Fruit fly (Drosophila melanogaster) whole organism, embryonic: ENCODE measurements around the gene nSMase.

ENCODE experiments used
- Bdp1 ChIP-seq: fragments of 200-800 bp; sonication (Bioruptor generic); optimal IDR thresholded peaks from 3 replicates; lab custom pipeline; 2016; ENCODE audit warnings: missing biosample characterization, missing genetic modification characterization
- C15 ChIP-seq: fragments of 200-800 bp; sonication (Bioruptor generic); IDR thresholded peaks from 3 replicates; pipeline ENCODE4 v1.3.6; 2022; ENCODE audit warnings: missing biosample characterization, missing genetic modification characterization
- CG10267 ChIP-seq: fragments of 200-800 bp; sonication (Bioruptor generic); optimal IDR thresholded peaks from 2 replicates; lab custom pipeline; 2018; ENCODE audit warnings: missing biosample characterization, mild to moderate bottlenecking, missing genetic modification characterization, moderate library complexity
- CG10366 ChIP-seq: fragments of 200-800 bp; sonication (Bioruptor generic); IDR thresholded peaks from 2 replicates; pipeline ENCODE4 v1.3.6; 2022; ENCODE audit warnings: missing biosample characterization, missing genetic modification characterization
- CG12155 ChIP-seq: fragments of 200-800 bp; sonication (Bioruptor generic); optimal IDR thresholded peaks from 3 replicates; lab custom pipeline; 2016; ENCODE audit warnings: missing biosample characterization, missing genetic modification characterization
- CG13123 ChIP-seq: fragments of 200-800 bp; sonication (Bioruptor generic); optimal IDR thresholded peaks from 2 replicates; lab custom pipeline; 2016; ENCODE audit warnings: missing biosample characterization, missing genetic modification characterization
- CG15011 ChIP-seq: fragments of 200-800 bp; sonication (Bioruptor generic); optimal IDR thresholded peaks from 3 replicates; lab custom pipeline; 2018; ENCODE audit warnings: missing biosample characterization, mild to moderate bottlenecking, missing genetic modification characterization
- CG15601 ChIP-seq: fragments of 200-800 bp; sonication (Bioruptor generic); optimal IDR thresholded peaks from 3 replicates; lab custom pipeline; 2019; ENCODE audit warnings: missing biosample characterization, mild to moderate bottlenecking, missing genetic modification characterization, moderate library complexity
- CG17802 ChIP-seq: fragments of 200-800 bp; sonication (Bioruptor generic); optimal IDR thresholded peaks from 2 replicates; lab custom pipeline; 2018; ENCODE audit warnings: missing biosample characterization, mild to moderate bottlenecking, missing genetic modification characterization, moderate library complexity
- CG18764 ChIP-seq: fragments of 200-800 bp; sonication (Bioruptor generic); optimal IDR thresholded peaks from 3 replicates; lab custom pipeline; 2016; ENCODE audit warnings: missing biosample characterization, missing genetic modification characterization
- CG34422 ChIP-seq: fragments of 200-800 bp; sonication (Bioruptor generic); IDR thresholded peaks from 3 replicates; pipeline ENCODE4 v1.3.6; 2022; ENCODE audit warnings: missing biosample characterization, missing genetic modification characterization
- CG3847 ChIP-seq: fragments of 200-800 bp; sonication (Bioruptor generic); IDR thresholded peaks from 2 replicates; pipeline ENCODE4 v1.3.6; 2022; ENCODE audit warnings: missing biosample characterization, missing genetic modification characterization
- CG5180 ChIP-seq: fragments of 200-800 bp; sonication (Bioruptor generic); optimal IDR thresholded peaks from 3 replicates; lab custom pipeline; 2017; ENCODE audit warnings: missing biosample characterization, missing genetic modification characterization, mild to moderate bottlenecking, moderate library complexity, missing genetic modification reagents
- CG5245 ChIP-seq: fragments of 200-800 bp; sonication (Bioruptor generic); optimal IDR thresholded peaks from 3 replicates; lab custom pipeline; 2016; ENCODE audit warnings: missing biosample characterization, missing genetic modification characterization
- CG6272 ChIP-seq: fragments of 200-800 bp; sonication (Bioruptor generic); IDR thresholded peaks from 2 replicates; pipeline ENCODE4 v1.3.6; 2022; ENCODE audit warnings: missing biosample characterization, missing genetic modification characterization
- CG6765 ChIP-seq: fragments of 200-800 bp; sonication (Bioruptor generic); optimal IDR thresholded peaks from 3 replicates; lab custom pipeline; 2017; ENCODE audit warnings: missing biosample characterization, mild to moderate bottlenecking, missing genetic modification characterization
- CG7786 ChIP-seq: fragments of 200-800 bp; sonication (Bioruptor generic); optimal IDR thresholded peaks from 2 replicates; lab custom pipeline; 2016; ENCODE audit warnings: missing biosample characterization, missing genetic modification characterization
- CG7928 ChIP-seq: fragments of 200-800 bp; sonication (Bioruptor generic); optimal IDR thresholded peaks from 2 replicates; lab custom pipeline; 2017; ENCODE audit warnings: missing biosample characterization, mild to moderate bottlenecking, missing genetic modification characterization
- CG7987 ChIP-seq: fragments of 200-800 bp; sonication (Bioruptor generic); optimal IDR thresholded peaks from 2 replicates; lab custom pipeline; 2018; ENCODE audit warnings: missing biosample characterization, mild to moderate bottlenecking, missing genetic modification characterization, moderate library complexity
- CG8290 ChIP-seq, 3 experiments: fragments of 200-800 bp; sonication (Bioruptor generic); optimal IDR thresholded peaks; 2 replicates each; lab custom pipeline; 2016 to 2019; ENCODE audit warnings: missing biosample characterization in 3 of 3, missing genetic modification characterization in 3 of 3, mild to moderate bottlenecking in 2 of 3, moderate library complexity in 1 of 3
- CG9797 ChIP-seq: fragments of 200-800 bp; sonication (Bioruptor generic); optimal IDR thresholded peaks from 3 replicates; lab custom pipeline; 2018; ENCODE audit warnings: missing biosample characterization, mild to moderate bottlenecking, missing genetic modification characterization
- CrebB ChIP-seq: fragments of 200-800 bp; sonication (Bioruptor generic); optimal IDR thresholded peaks from 3 replicates; lab custom pipeline; 2018; ENCODE audit warnings: missing biosample characterization, mild to moderate bottlenecking, missing genetic modification characterization
- D ChIP-seq, 2 experiments: fragments of 200-800 bp in 1 of 2; fragments of >200 bp in 1 of 2; sonication (Bioruptor generic) in 1 of 2; optimal IDR thresholded peaks; 2 replicates in 1 of 2; 3 replicates in 1 of 2; lab custom pipeline; 2017; ENCODE audit warnings: mild to moderate bottlenecking in 1 of 2, missing biosample characterization in 1 of 2, missing genetic modification characterization in 1 of 2, missing genetic modification reagents in 1 of 2
- H15 ChIP-seq: fragments of 200-800 bp; sonication (Bioruptor generic); IDR thresholded peaks from 3 replicates; pipeline ENCODE4 v1.3.6; 2022; ENCODE audit warnings: missing biosample characterization, missing genetic modification characterization
- Hr3 ChIP-seq: fragments of 200-800 bp; sonication (Bioruptor generic); optimal IDR thresholded peaks from 3 replicates; lab custom pipeline; 2016; ENCODE audit warnings: missing biosample characterization, missing genetic modification characterization
- Mes4 ChIP-seq: fragments of 200-800 bp; sonication (Bioruptor generic); optimal IDR thresholded peaks from 2 replicates; lab custom pipeline; 2016; ENCODE audit warnings: missing biosample characterization, missing genetic modification characterization
- NfI ChIP-seq: fragments of 200-800 bp; sonication (Bioruptor generic); optimal IDR thresholded peaks from 3 replicates; lab custom pipeline; 2018; ENCODE audit warnings: missing biosample characterization, mild to moderate bottlenecking, missing genetic modification characterization, moderate library complexity
- Oli ChIP-seq: fragments of 200-800 bp; sonication (Bioruptor generic); optimal IDR thresholded peaks from 2 replicates; lab custom pipeline; 2018; ENCODE audit warnings: missing biosample characterization, mild to moderate bottlenecking, missing genetic modification characterization, moderate library complexity
- Poxn ChIP-seq: fragments of 200-800 bp; sonication (Bioruptor generic); IDR thresholded peaks from 2 replicates; pipeline ENCODE4 v1.3.6; 2022; ENCODE audit warnings: missing biosample characterization, missing genetic modification characterization
- Xbp1 ChIP-seq: fragments of 200-800 bp; sonication (Bioruptor generic); optimal IDR thresholded peaks from 3 replicates; lab custom pipeline; 2016; ENCODE audit warnings: missing biosample characterization, mild to moderate bottlenecking, missing genetic modification characterization
- amos ChIP-seq: fragments of 200-800 bp; sonication (Bioruptor generic); IDR thresholded peaks from 2 replicates; pipeline ENCODE4 v1.3.6; 2022; ENCODE audit warnings: missing biosample characterization, missing genetic modification characterization; ENCODE audit not compliant: partially characterized antibody
- ash1 ChIP-seq: fragments of 200-800 bp; sonication (Bioruptor generic); optimal IDR thresholded peaks from 2 replicates; lab custom pipeline; 2018; ENCODE audit warnings: missing biosample characterization, mild to moderate bottlenecking, missing genetic modification characterization
- bowl ChIP-seq: fragments of 200-800 bp; sonication (Bioruptor generic); IDR thresholded peaks from 2 replicates; pipeline ENCODE4 v1.3.6; 2022; ENCODE audit warnings: missing biosample characterization, missing genetic modification characterization
- jigr1 ChIP-seq: fragments of 200-800 bp; sonication (Bioruptor generic); IDR thresholded peaks from 3 replicates; pipeline ENCODE4 v1.3.6; 2022; ENCODE audit warnings: missing biosample characterization, missing genetic modification characterization
- lab ChIP-seq: fragments of 200-800 bp; sonication (Bioruptor generic); optimal IDR thresholded peaks from 3 replicates; lab custom pipeline; 2017; ENCODE audit warnings: missing biosample characterization, missing genetic modification characterization, mild to moderate bottlenecking, moderate library complexity, missing genetic modification reagents
- maf-S ChIP-seq: fragments of 200-800 bp; sonication (Bioruptor generic); optimal IDR thresholded peaks from 2 replicates; lab custom pipeline; 2016; ENCODE audit warnings: missing biosample characterization, missing genetic modification characterization
- nau ChIP-seq: fragments of 200-800 bp; sonication (Bioruptor generic); optimal IDR thresholded peaks from 3 replicates; lab custom pipeline; 2017; ENCODE audit warnings: missing biosample characterization, mild to moderate bottlenecking, missing genetic modification characterization, missing genetic modification reagents
- nerfin-2 ChIP-seq: fragments of 200-800 bp; sonication (Bioruptor generic); IDR thresholded peaks from 2 replicates; pipeline ENCODE4 v1.3.6; 2022; ENCODE audit warnings: missing biosample characterization, missing genetic modification characterization; ENCODE audit not compliant: partially characterized antibody
- pfk ChIP-seq: fragments of 200-800 bp; sonication (Bioruptor generic); optimal IDR thresholded peaks from 2 replicates; lab custom pipeline; 2018; ENCODE audit warnings: missing biosample characterization, mild to moderate bottlenecking, missing genetic modification characterization, moderate library complexity
- phol ChIP-seq: fragments of 200-800 bp; sonication (Bioruptor generic); optimal IDR thresholded peaks from 3 replicates; lab custom pipeline; 2018; ENCODE audit warnings: missing biosample characterization, mild to moderate bottlenecking, missing genetic modification characterization, moderate library complexity
- psq ChIP-seq: fragments of 200-800 bp; sonication (Bioruptor generic); optimal IDR thresholded peaks from 2 replicates; lab custom pipeline; 2017; ENCODE audit warnings: missing biosample characterization, missing genetic modification characterization
- sc ChIP-seq, 3 experiments: fragments of >200 bp in 2 of 3; fragments of 200-800 bp in 1 of 3; sonication (Bioruptor generic) in 1 of 3; optimal IDR thresholded peaks; 2 replicates in 2 of 3; 3 replicates in 1 of 3; lab custom pipeline; 2017; ENCODE audit warnings: mild to moderate bottlenecking in 1 of 3, missing biosample characterization in 1 of 3, missing genetic modification characterization in 1 of 3, missing genetic modification reagents in 1 of 3
- scrt ChIP-seq: fragments of 200-800 bp; sonication (Bioruptor generic); optimal IDR thresholded peaks from 2 replicates; lab custom pipeline; 2018; ENCODE audit warnings: missing biosample characterization, mild to moderate bottlenecking, missing genetic modification characterization, moderate library complexity
- sd ChIP-seq: fragments of 200-800 bp; sonication (Bioruptor generic); optimal IDR thresholded peaks from 3 replicates; lab custom pipeline; 2018; ENCODE audit warnings: missing biosample characterization, mild to moderate bottlenecking, missing genetic modification characterization, moderate library complexity
- stc ChIP-seq: fragments of 200-800 bp; sonication (Bioruptor generic); IDR thresholded peaks from 2 replicates; pipeline ENCODE4 v1.3.6; 2022; ENCODE audit warnings: missing biosample characterization, missing genetic modification characterization
- toy ChIP-seq: fragments of 200-800 bp; sonication (Bioruptor generic); IDR thresholded peaks from 2 replicates; pipeline ENCODE4 v1.3.6; 2022; ENCODE audit warnings: missing biosample characterization, missing genetic modification characterization
- trem ChIP-seq: fragments of 200-800 bp; optimal IDR thresholded peaks from 3 replicates; lab custom pipeline; 2019; ENCODE audit warnings: missing biosample characterization, mild to moderate bottlenecking, missing genetic modification characterization, moderate library complexity
- tx ChIP-seq: fragments of 200-800 bp; sonication (Bioruptor generic); optimal IDR thresholded peaks from 2 replicates; lab custom pipeline; 2016; ENCODE audit warnings: missing biosample characterization, missing genetic modification characterization

nSMase gene

dm6 chr3L:3194059-3194458, 24.9 kb upstream of the nSMase start (continued):
- TF ChIP-seq Xbp1 (GFP tag; lab: Kevin White, UChicago) (peak; percentile 93), nerfin-2 (GFP tag; lab: Robert Waterston, UW) (no peak), toy (peak; percentile 72), psq (GFP tag; lab: Kevin White, UChicago) (peak; percentile 75), CG7928 (GFP tag; lab: Kevin White, UChicago) (peak; percentile 50), nau (peak; percentile 90), CG6765 (GFP tag; lab: Kevin White, UChicago) (peak; percentile 86), CG9797 (GFP tag; lab: Kevin White, UChicago) (peak; percentile 30), C15 (GFP tag; lab: Robert Waterston, UW) (peak; percentile 79; the same call in 2 of the 3 replicates), CG7786 (GFP tag; lab: Kevin White, UChicago) (no peak), CG34422 (GFP tag; lab: Robert Waterston, UW) (peak; percentile 97), Bdp1 (GFP tag; lab: Kevin White, UChicago) (peak; percentile 75), CG15011 (GFP tag; lab: Kevin White, UChicago) (peak; percentile 83), CG18764 (GFP tag; lab: Kevin White, UChicago) (peak; percentile 85), CG15601 (peak; percentile 89), ash1 (GFP tag; lab: Kevin White, UChicago) (peak; percentile 63), CG5180 (GFP tag; lab: Kevin White, UChicago) (peak; percentile 80), Oli (tag; lab: Kevin White, UChicago) (peak; percentile 93), CG17802 (tag; lab: Kevin White, UChicago) (peak; percentile 78), trem (tag; lab: Kevin White, UChicago) (peak; percentile 88), CG3847 (GFP tag; lab: Robert Waterston, UW) (peak; percentile 88), sd (tag; lab: Kevin White, UChicago) (peak; percentile 79), CG13123 (GFP tag; lab: Kevin White, UChicago) (peak; percentile 81), sc (optimal IDR thresholded peaks at IDR 0.05; lab: Kevin White, UChicago) (no peak), sc (GFP tag; optimal IDR thresholded peaks at IDR 0.05; lab: Kevin White, UChicago) (peak; percentile 91), CG8290 (GFP tag; optimal IDR thresholded peaks at IDR 0.05; lab: Kevin White, UChicago) (peak; percentile 75), CG8290 (tag; optimal IDR thresholded peaks at IDR 0.05; lab: Kevin White, UChicago) (peak in 1 of 2 experiments; percentile 82), CrebB (peak; percentile 79), lab (GFP tag; lab: Kevin White, UChicago) (peak; percentile 97), NfI (GFP tag; lab: Kevin White, UChicago) (peak; percentile 93), stc (GFP tag; lab: Robert Waterston, UW) (peak; percentile 93), amos (GFP tag; lab: Robert Waterston, UW) (no peak), H15 (GFP tag; lab: Robert Waterston, UW) (peak; percentile 91), Poxn (peak; percentile 54; the same call in 1 of the 2 replicates), phol (tag; lab: Kevin White, UChicago) (peak; percentile 92), Hr3 (GFP tag; lab: Kevin White, UChicago) (peak; percentile 89), Mes4 (GFP tag; lab: Kevin White, UChicago) (peak; percentile 8), pfk (peak; percentile 2), scrt (GFP tag; lab: Kevin White, UChicago) (peak; percentile 87), CG7987 (GFP tag; lab: Kevin White, UChicago) (peak; percentile 89), maf-S (no peak), CG6272 (GFP tag; lab: Robert Waterston, UW) (peak; percentile 81), jigr1 (GFP tag; lab: Robert Waterston, UW) (peak; percentile 90), CG5245 (GFP tag; lab: Kevin White, UChicago) (peak; percentile 87), CG10366 (GFP tag; lab: Robert Waterston, UW) (peak; percentile 94), tx (peak; percentile 5), CG10267 (tag; lab: Kevin White, UChicago) (peak; percentile 89), bowl (GFP tag; lab: Robert Waterston, UW) (peak; percentile 83; the same call in 1 of the 2 replicates), D (optimal IDR thresholded peaks at IDR 0.05; lab: Kevin White, UChicago) (no peak), D (GFP tag; optimal IDR thresholded peaks at IDR 0.05; lab: Kevin White, UChicago) (peak; percentile 93), CG12155 (GFP tag; lab: Kevin White, UChicago) (peak; percentile 84)
